Fruit fly (Drosophila melanogaster): Measurements from ENCODE around the gene CG34133.
A peak's percentile ranks its signal among the peaks of the same experiment; 100 is the strongest.

Gene CG34133

dm6 chr3R:29868676-29869349, 352 bp upstream of the CG34133 start, which contains the start of gene Zip99C (continued):
- TF ChIP-seq pzg (GFP tag; optimal IDR thresholded peaks at IDR 0.05): peak; percentile 93
- TF ChIP-seq nmo (GFP tag; optimal IDR thresholded peaks at IDR 0.05): peak; percentile 63
- TF ChIP-seq Side (GFP tag; optimal IDR thresholded peaks at IDR 0.05): no peak
- TF ChIP-seq twi (tag; optimal IDR thresholded peaks at IDR 0.05): peak; percentile 16
- TF ChIP-seq Eip74EF (GFP tag; optimal IDR thresholded peaks at IDR 0.05): no peak
- TF ChIP-seq CG11456 (GFP tag; IDR thresholded peaks at IDR 0.05): no peak; the same call in 2 of the 3 replicates
- peak; percentile 5 for TF ChIP-seq CG6854 (GFP tag; optimal IDR thresholded peaks at IDR 0.05)
- peak; percentile 94 for TF ChIP-seq Scr (GFP tag; IDR thresholded peaks at IDR 0.05; ENCODE audit: partially characterized antibody)
- no peak for TF ChIP-seq CG1529 (GFP tag; optimal IDR thresholded peaks at IDR 0.05)
- TF ChIP-seq CG8924 (tag; optimal IDR thresholded peaks at IDR 0.05): peak; percentile 44
- TF ChIP-seq ato (GFP tag; IDR thresholded peaks at IDR 0.05; ENCODE audit: partially characterized antibody): peak; percentile 55
- TF ChIP-seq ATbp (GFP tag; optimal IDR thresholded peaks at IDR 0.05): no peak
- no peak for TF ChIP-seq CG3726 (GFP tag; IDR thresholded peaks at IDR 0.05)
- TF ChIP-seq CG16815 (GFP tag; optimal IDR thresholded peaks at IDR 0.05): peak; percentile 10
- peak; percentile 1 for TF ChIP-seq CG13296 (GFP tag; optimal IDR thresholded peaks at IDR 0.05)
- peak; percentile 46 for TF ChIP-seq ind (GFP tag; optimal IDR thresholded peaks at IDR 0.05)
- peak; percentile 88 for TF ChIP-seq vnd (GFP tag; IDR thresholded peaks at IDR 0.05; ENCODE audit: partially characterized antibody)
- peak; percentile 98 for TF ChIP-seq Dll (GFP tag; IDR thresholded peaks at IDR 0.05; ENCODE audit: partially characterized antibody)
- no peak for TF ChIP-seq CG4617 (GFP tag; optimal IDR thresholded peaks at IDR 0.05; ENCODE audit: borderline replicate concordance)
- no peak for TF ChIP-seq Six4 (GFP tag; optimal IDR thresholded peaks at IDR 0.05)
- TF ChIP-seq H2.0 (GFP tag; IDR thresholded peaks at IDR 0.05): peak; percentile 36; the same call in 1 of the 2 replicates
- no peak for TF ChIP-seq tgo (GFP tag; IDR thresholded peaks at IDR 0.05)
- TF ChIP-seq gsb-n (tag; optimal IDR thresholded peaks at IDR 0.05): peak; percentile 29
- no peak for TF ChIP-seq Mad (GFP tag; optimal IDR thresholded peaks at IDR 0.05)
- TF ChIP-seq Hr3 (GFP tag; optimal IDR thresholded peaks at IDR 0.05): peak; percentile 30
- peak; percentile 11 for TF ChIP-seq Fer1 (GFP tag; optimal IDR thresholded peaks at IDR 0.05)
- 0 out of 3 replicates have a peak, but pooled peaks have one; percentile 38 for TF ChIP-seq z (GFP tag; IDR thresholded peaks at IDR 0.05)
- TF ChIP-seq Atf6 (GFP tag; IDR thresholded peaks at IDR 0.05): 0 out of 2 replicates have a peak, but pooled peaks have one; percentile 11
- TF ChIP-seq sd (tag; optimal IDR thresholded peaks at IDR 0.05): peak; percentile 89
- TF ChIP-seq B-H1 (GFP tag; IDR thresholded peaks at IDR 0.05): no peak
- no peak for TF ChIP-seq CG17385 (GFP tag; optimal IDR thresholded peaks at IDR 0.05)
- TF ChIP-seq CG6791 (GFP tag; IDR thresholded peaks at IDR 0.05; ENCODE audit: partially characterized antibody): peak; percentile 66
- TF ChIP-seq CTCF (GFP tag; optimal IDR thresholded peaks at IDR 0.05): peak; percentile 63
- TF ChIP-seq CrebB (tag; optimal IDR thresholded peaks at IDR 0.05): no peak
- peak; percentile 46 for TF ChIP-seq Hmr (GFP tag; optimal IDR thresholded peaks at IDR 0.05)
- peak; percentile 2 for TF ChIP-seq CG4328 (GFP tag; optimal IDR thresholded peaks at IDR 0.05)
- peak; percentile 66; the same call in 1 of the 3 replicates for TF ChIP-seq zen2 (GFP tag; IDR thresholded peaks at IDR 0.05; ENCODE audit: partially characterized antibody)
- no peak for TF ChIP-seq CG5180 (GFP tag; optimal IDR thresholded peaks at IDR 0.05)
- TF ChIP-seq CG12236 (GFP tag; optimal IDR thresholded peaks at IDR 0.05): no peak
- TF ChIP-seq Spps (tag; optimal IDR thresholded peaks at IDR 0.05): no peak
- TF ChIP-seq CG12942 (GFP tag; optimal IDR thresholded peaks at IDR 0.05): no peak
- no peak for TF ChIP-seq CG9437 (GFP tag; optimal IDR thresholded peaks at IDR 0.05)
- peak; percentile 82 for TF ChIP-seq unc-4 (GFP tag; IDR thresholded peaks at IDR 0.05; ENCODE audit: partially characterized antibody)
- no peak for TF ChIP-seq bab2 (GFP tag; optimal IDR thresholded peaks at IDR 0.05)
- TF ChIP-seq lbe (GFP tag; optimal IDR thresholded peaks at IDR 0.05): peak; percentile 79
- peak; percentile 41; the same call in 1 of the 2 replicates for TF ChIP-seq CG6272 (GFP tag; IDR thresholded peaks at IDR 0.05)
- TF ChIP-seq run (tag; optimal IDR thresholded peaks at IDR 0.05): no peak
- peak; percentile 35 for TF ChIP-seq MESR4 (GFP tag; optimal IDR thresholded peaks at IDR 0.05)
- peak; percentile 38 for TF ChIP-seq CG3838 (GFP tag; optimal IDR thresholded peaks at IDR 0.05)
